Worm (Caenorhabditis elegans) whole organism, L2 larva: Measurements from ENCODE around the gene mig-23.
A peak's percentile ranks its signal among the peaks of the same experiment; 100 is the strongest.

Source experiments
- C34F6.9 ChIP-seq: fragments of 150-350 bp; optimal IDR thresholded peaks from 2 replicates; lab custom pipeline; 2014; ENCODE audit warnings: missing biosample characterization, missing genetic modification characterization
- F13H6.1 ChIP-seq: sonication (generic microtip); optimal IDR thresholded peaks from 2 replicates; lab custom pipeline; 2016; ENCODE audit warnings: missing genetic modification characterization, missing compliant biosample characterization
- R02D3.7 ChIP-seq: fragments of 150-350 bp; optimal IDR thresholded peaks from 2 replicates; lab custom pipeline; 2014; ENCODE audit warnings: missing biosample characterization, missing genetic modification characterization
- Y55F3AM.14 ChIP-seq: fragments of 200-800 bp; sonication (Bioruptor generic); optimal IDR thresholded peaks from 2 replicates; lab custom pipeline; 2018; ENCODE audit warnings: mild to moderate bottlenecking, missing genetic modification characterization, missing compliant biosample characterization
- ZK546.5 ChIP-seq: sonication (generic microtip); optimal IDR thresholded peaks from 2 replicates; lab custom pipeline; 2017; ENCODE audit warnings: missing biosample characterization, missing genetic modification characterization
- alr-1 ChIP-seq: fragments of 150-350 bp; optimal IDR thresholded peaks from 2 replicates; lab custom pipeline; 2014; ENCODE audit warnings: missing biosample characterization, missing genetic modification characterization
- aly-2 ChIP-seq: fragments of 150-350 bp; optimal IDR thresholded peaks from 2 replicates; lab custom pipeline; 2014; ENCODE audit warnings: missing biosample characterization, missing genetic modification characterization
- ama-1 ChIP-seq: fragments of 150-350 bp; optimal IDR thresholded peaks from 2 replicates; lab custom pipeline; 2018; ENCODE audit warnings: inconsistent platforms
- blmp-1 ChIP-seq: sonication (generic microtip); optimal IDR thresholded peaks from 2 replicates; lab custom pipeline; 2017; ENCODE audit warnings: missing genetic modification characterization, mild to moderate bottlenecking, missing compliant biosample characterization, antibody characterized with exemption, moderate library complexity; ENCODE audit not compliant: insufficient read depth
- ceh-82 ChIP-seq: fragments of 150-350 bp; optimal IDR thresholded peaks from 2 replicates; lab custom pipeline; 2014; ENCODE audit warnings: missing biosample characterization, missing genetic modification characterization
- crh-2 ChIP-seq: sonication (generic microtip); optimal IDR thresholded peaks from 2 replicates; lab custom pipeline; 2017; ENCODE audit warnings: missing biosample characterization, missing genetic modification characterization
- dmd-4 ChIP-seq: sonication (generic microtip); optimal IDR thresholded peaks from 2 replicates; lab custom pipeline; 2017; ENCODE audit warnings: missing biosample characterization, missing genetic modification characterization
- egl-27 ChIP-seq: sonication (generic microtip); optimal IDR thresholded peaks from 3 replicates; lab custom pipeline; 2017; ENCODE audit warnings: missing biosample characterization, missing genetic modification reagents, missing genetic modification characterization
- elt-1 ChIP-seq: fragments of 150-350 bp; optimal IDR thresholded peaks from 2 replicates; lab custom pipeline; 2014; ENCODE audit warnings: missing biosample characterization, missing genetic modification characterization
- elt-3 ChIP-seq: sonication (generic microtip); optimal IDR thresholded peaks from 2 replicates; lab custom pipeline; 2017; ENCODE audit warnings: missing biosample characterization, missing genetic modification characterization
- fos-1 ChIP-seq: fragments of 150-350 bp; optimal IDR thresholded peaks from 2 replicates; lab custom pipeline; 2014; ENCODE audit warnings: missing biosample characterization, missing genetic modification characterization
- gmeb-1 ChIP-seq: fragments of 150-350 bp; optimal IDR thresholded peaks from 2 replicates; lab custom pipeline; 2014; ENCODE audit warnings: missing biosample characterization, missing genetic modification characterization
- lin-11 ChIP-seq: fragments of 150-350 bp; sonication (generic microtip); optimal IDR thresholded peaks from 2 replicates; lab custom pipeline; 2014; ENCODE audit warnings: missing biosample characterization, missing genetic modification characterization, inconsistent platforms, mixed read lengths
- lin-13 ChIP-seq: fragments of 150-350 bp; optimal IDR thresholded peaks from 2 replicates; lab custom pipeline; 2014; ENCODE audit warnings: missing biosample characterization, missing genetic modification reagents, missing genetic modification characterization
- lsy-2 ChIP-seq, 2 experiments: fragments of 150-350 bp in 1 of 2; sonication (generic microtip) in 1 of 2; optimal IDR thresholded peaks; 2 replicates each; lab custom pipeline; 2014 to 2017; ENCODE audit warnings: missing biosample characterization in 2 of 2, missing genetic modification characterization in 2 of 2
- mab-5 ChIP-seq: fragments of 150-350 bp; optimal IDR thresholded peaks from 2 replicates; lab custom pipeline; 2014; ENCODE audit warnings: missing biosample characterization, missing genetic modification characterization
- mbf-1 ChIP-seq: sonication (generic microtip); optimal IDR thresholded peaks from 2 replicates; lab custom pipeline; 2017; ENCODE audit warnings: missing biosample characterization, missing genetic modification characterization
- mdl-1 ChIP-seq, 2 experiments: fragments of 150-350 bp in 1 of 2; sonication (generic microtip) in 1 of 2; optimal IDR thresholded peaks; 2 replicates each; lab custom pipeline; 2017; ENCODE audit warnings: missing biosample characterization in 2 of 2, missing genetic modification characterization in 2 of 2
- nhr-10 ChIP-seq: sonication (generic microtip); optimal IDR thresholded peaks from 2 replicates; lab custom pipeline; 2017; ENCODE audit warnings: missing biosample characterization, missing genetic modification characterization
- nhr-11 ChIP-seq: fragments of 150-350 bp; optimal IDR thresholded peaks from 2 replicates; lab custom pipeline; 2014; ENCODE audit warnings: missing biosample characterization, missing genetic modification characterization
- nhr-12 ChIP-seq: fragments of 150-350 bp; optimal IDR thresholded peaks from 2 replicates; lab custom pipeline; 2014; ENCODE audit warnings: missing biosample characterization, missing genetic modification characterization
- nhr-129 ChIP-seq: fragments of 150-350 bp; optimal IDR thresholded peaks from 2 replicates; lab custom pipeline; 2014; ENCODE audit warnings: missing biosample characterization, missing genetic modification characterization
- nhr-21 ChIP-seq: fragments of 150-350 bp; optimal IDR thresholded peaks from 2 replicates; lab custom pipeline; 2014; ENCODE audit warnings: missing biosample characterization, missing genetic modification characterization
- nhr-23 ChIP-seq: fragments of 150-350 bp; optimal IDR thresholded peaks from 2 replicates; lab custom pipeline; 2014; ENCODE audit warnings: missing biosample characterization, missing genetic modification reagents, missing genetic modification characterization
- nhr-237 ChIP-seq: fragments of 150-350 bp; optimal IDR thresholded peaks from 2 replicates; lab custom pipeline; 2014; ENCODE audit warnings: missing biosample characterization, missing genetic modification characterization
- nhr-25 ChIP-seq: fragments of 150-350 bp; sonication (generic microtip); optimal IDR thresholded peaks from 3 replicates; lab custom pipeline; 2014; ENCODE audit warnings: missing biosample characterization, missing genetic modification characterization
- nhr-6 ChIP-seq: fragments of 150-350 bp; optimal IDR thresholded peaks from 2 replicates; lab custom pipeline; 2014; ENCODE audit warnings: missing biosample characterization, missing genetic modification characterization
- nhr-77 ChIP-seq: fragments of 150-350 bp; optimal IDR thresholded peaks from 2 replicates; lab custom pipeline; 2014; ENCODE audit warnings: missing biosample characterization, missing genetic modification characterization
- peb-1 ChIP-seq: fragments of 150-350 bp; optimal IDR thresholded peaks from 2 replicates; lab custom pipeline; 2014; ENCODE audit warnings: missing biosample characterization, missing genetic modification characterization
- sem-4 ChIP-seq: fragments of 150-350 bp; optimal IDR thresholded peaks from 2 replicates; lab custom pipeline; 2014; ENCODE audit warnings: missing biosample characterization, missing genetic modification reagents, missing genetic modification characterization
- skn-1 ChIP-seq: sonication (generic microtip); optimal IDR thresholded peaks from 2 replicates; lab custom pipeline; 2017; ENCODE audit warnings: missing biosample characterization, missing genetic modification characterization
- sma-3 ChIP-seq: sonication (generic microtip); optimal IDR thresholded peaks from 2 replicates; lab custom pipeline; 2016; ENCODE audit warnings: missing genetic modification reagents, missing genetic modification characterization, missing compliant biosample characterization
- sma-9 ChIP-seq, 2 experiments: fragments of 150-350 bp in 1 of 2; sonication (generic microtip) in 1 of 2; optimal IDR thresholded peaks; 2 replicates each; lab custom pipeline; 2014 to 2016; ENCODE audit warnings: missing genetic modification characterization in 2 of 2, mild to moderate bottlenecking in 1 of 2, missing biosample characterization in 1 of 2, missing compliant biosample characterization in 1 of 2, missing genetic modification reagents in 1 of 2, moderate library complexity in 1 of 2
- snpc-4 ChIP-seq: fragments of 150-350 bp; optimal IDR thresholded peaks from 2 replicates; lab custom pipeline; 2014; ENCODE audit warnings: missing biosample characterization, missing genetic modification characterization
- unc-55 ChIP-seq: fragments of 150-350 bp; sonication (generic microtip); optimal IDR thresholded peaks from 3 replicates; lab custom pipeline; 2014; ENCODE audit warnings: missing biosample characterization, missing genetic modification reagents, missing genetic modification characterization
- unc-62 ChIP-seq: fragments of 150-350 bp; optimal IDR thresholded peaks from 2 replicates; lab custom pipeline; 2014; ENCODE audit warnings: missing biosample characterization, missing genetic modification reagents, missing genetic modification characterization
- zag-1 ChIP-seq: fragments of 150-350 bp; optimal IDR thresholded peaks from 2 replicates; lab custom pipeline; 2014; ENCODE audit warnings: missing biosample characterization, missing genetic modification characterization
- ztf-1 ChIP-seq: fragments of 200-800 bp; sonication (Bioruptor generic); conservative IDR thresholded peaks from 2 replicates; pipeline ENCODE4 v1.3.6; 2022; ENCODE audit warnings: missing genetic modification characterization, missing compliant biosample characterization
- ztf-11 ChIP-seq: sonication (generic microtip); optimal IDR thresholded peaks from 2 replicates; lab custom pipeline; 2017; ENCODE audit warnings: missing biosample characterization, missing genetic modification characterization

Gene mig-23

ce11 chrX:5956130-5956529, 7.5 kb upstream of the mig-23 start:
- TF ChIP-seq gmeb-1 (tag; lab: Kevin White, UChicago) (no peak), aly-2 (tag; lab: Kevin White, UChicago) (no peak), nhr-129 (tag; lab: Kevin White, UChicago) (no peak), nhr-237 (tag; lab: Kevin White, UChicago) (no peak), unc-55 (GFP tag; lab: Kevin White, UChicago) (no peak), ztf-11 (tag; lab: Kevin White, UChicago) (no peak), R02D3.7 (tag; lab: Kevin White, UChicago) (no peak), nhr-77 (tag; lab: Kevin White, UChicago) (no peak), nhr-25 (tag; lab: Kevin White, UChicago) (no peak), sma-3 (GFP tag; lab: Kevin White, UChicago) (no peak), alr-1 (tag; lab: Kevin White, UChicago) (no peak), nhr-6 (no peak), F13H6.1 (tag; lab: Kevin White, UChicago) (no peak), zag-1 (tag; lab: Kevin White, UChicago) (no peak)

- peak; percentile 54 for TF ChIP-seq sem-4 (tag; lab: Kevin White, UChicago)
- TF ChIP-seq ama-1 (lab: Kevin White, UChicago), result no peak
- TF ChIP-seq aly-2 (tag; lab: Kevin White, UChicago), result no peak
- no peak for TF ChIP-seq dmd-4 (tag; lab: Kevin White, UChicago)
- TF ChIP-seq skn-1 (tag; lab: Kevin White, UChicago), result no peak
- TF ChIP-seq nhr-25 (tag; lab: Kevin White, UChicago), result peak; percentile 67
- TF ChIP-seq nhr-237 (tag; lab: Kevin White, UChicago), result no peak
- peak; percentile 0 for TF ChIP-seq snpc-4 (tag; lab: Kevin White, UChicago)
- TF ChIP-seq sma-9 (GFP tag; optimal IDR thresholded peaks at IDR 0.05; lab: Kevin White, UChicago), result peak; percentile 81
- no peak for TF ChIP-seq sma-9 (tag; optimal IDR thresholded peaks at IDR 0.05; lab: Kevin White, UChicago)
- peak; percentile 79 for TF ChIP-seq nhr-129 (tag; lab: Kevin White, UChicago)
- no peak for TF ChIP-seq ztf-1
- peak; percentile 70 for TF ChIP-seq crh-2 (tag; lab: Kevin White, UChicago)
- peak; percentile 74 for TF ChIP-seq sma-3 (GFP tag; lab: Kevin White, UChicago)
- peak; percentile 77 for TF ChIP-seq lin-11 (tag; lab: Kevin White, UChicago)
- TF ChIP-seq mdl-1 (tag; optimal IDR thresholded peaks at IDR 0.05; lab: Kevin White, UChicago), result no peak
- TF ChIP-seq lin-13, result peak; percentile 77
- no peak for TF ChIP-seq nhr-12
- peak; percentile 71 for TF ChIP-seq F13H6.1 (tag; lab: Kevin White, UChicago)
- TF ChIP-seq nhr-10 (tag; lab: Kevin White, UChicago), result no peak
- TF ChIP-seq Y55F3AM.14 (GFP tag; lab: Kevin White, UChicago), result no peak
- TF ChIP-seq nhr-6, result peak; percentile 13
- TF ChIP-seq peb-1, result no peak
- peak; percentile 13 for TF ChIP-seq blmp-1 (tag; lab: Kevin White, UChicago)
- no peak for TF ChIP-seq nhr-11 (tag; lab: Kevin White, UChicago)
- no peak for TF ChIP-seq elt-1 (tag; lab: Kevin White, UChicago)
- peak; percentile 62 for TF ChIP-seq nhr-21
- peak; percentile 91 for TF ChIP-seq unc-55 (GFP tag; lab: Kevin White, UChicago)
- no peak for TF ChIP-seq ztf-11 (tag; lab: Kevin White, UChicago)
- TF ChIP-seq ZK546.5 (tag; lab: Kevin White, UChicago), result no peak
- peak; percentile 68 for TF ChIP-seq gmeb-1 (tag; lab: Kevin White, UChicago)
- no peak for TF ChIP-seq zag-1 (tag; lab: Kevin White, UChicago)
- no peak for TF ChIP-seq R02D3.7 (tag; lab: Kevin White, UChicago)
- no peak for TF ChIP-seq nhr-23 (tag; lab: Kevin White, UChicago)
- TF ChIP-seq mab-5 (tag; lab: Kevin White, UChicago), result no peak
- peak; percentile 58 for TF ChIP-seq fos-1 (tag; lab: Kevin White, UChicago)
- TF ChIP-seq egl-27 (tag; lab: Kevin White, UChicago), result peak; percentile 11
- TF ChIP-seq ceh-82 (tag; lab: Kevin White, UChicago), result no peak
- peak in 1 of 2 experiments; percentile 80 for TF ChIP-seq lsy-2 (tag; optimal IDR thresholded peaks at IDR 0.05; lab: Kevin White, UChicago)
- TF ChIP-seq C34F6.9 (tag; lab: Kevin White, UChicago), result peak; percentile 67
- TF ChIP-seq unc-62 (GFP tag; lab: Kevin White, UChicago), result no peak
- no peak for TF ChIP-seq nhr-77 (tag; lab: Kevin White, UChicago)
- TF ChIP-seq elt-3 (tag; lab: Kevin White, UChicago), result no peak
- TF ChIP-seq mbf-1 (tag; lab: Kevin White, UChicago), result no peak
These were observed 4.5 kb upstream of the mig-23 start, which contains the start of the genes R07E4.5 and R07E4.3 for ce11 chrX:5953174-5953573. TSS of gene R07E4.5 (minus strand) at chrX:5953174. TSS of gene R07E4.3 (plus strand) at chrX:5953458.
